Worm (Caenorhabditis elegans): ENCODE results near the gene C33G3.5.
A peak's percentile ranks its signal among the peaks of the same experiment; 100 is the strongest.

The C33G3.5 gene

ce11 chrX:14113347-14113746, 34.9 kb upstream of the C33G3.5 start, which contains the start of gene nhr-281:
nhr-281 (minus strand) TSS chrX:14113447.
- TF ChIP-seq nhr-237 (tag; optimal IDR thresholded peaks at IDR 0.05): no peak
- no peak for TF ChIP-seq crh-2 (tag; optimal IDR thresholded peaks at IDR 0.05)
- TF ChIP-seq egl-27 (tag; optimal IDR thresholded peaks at IDR 0.05): no peak
- no peak for TF ChIP-seq nhr-77 (tag; optimal IDR thresholded peaks at IDR 0.05)
- no peak for TF ChIP-seq elt-3 (tag; optimal IDR thresholded peaks at IDR 0.05)
- no peak for TF ChIP-seq unc-55 (GFP tag; optimal IDR thresholded peaks at IDR 0.05)
- no peak for TF ChIP-seq sma-9 (GFP tag; optimal IDR thresholded peaks at IDR 0.05)
- no peak for TF ChIP-seq sma-9 (tag; optimal IDR thresholded peaks at IDR 0.05)
- no peak for TF ChIP-seq lin-39 (tag; optimal IDR thresholded peaks at IDR 0.05)
- TF ChIP-seq ZK546.5 (tag; optimal IDR thresholded peaks at IDR 0.05): no peak
- TF ChIP-seq nhr-25 (tag; optimal IDR thresholded peaks at IDR 0.05): no peak
- TF ChIP-seq Y55F3AM.14 (GFP tag; optimal IDR thresholded peaks at IDR 0.05): no peak

- TF ChIP-seq aly-2 (tag; optimal IDR thresholded peaks at IDR 0.05): no peak
- no peak for TF ChIP-seq R02D3.7 (tag; optimal IDR thresholded peaks at IDR 0.05)
- no peak for TF ChIP-seq ceh-82 (tag; optimal IDR thresholded peaks at IDR 0.05)
- TF ChIP-seq Y55F3AM.14 (GFP tag; optimal IDR thresholded peaks at IDR 0.05): no peak
- no peak for TF ChIP-seq lin-13 (GFP tag; optimal IDR thresholded peaks at IDR 0.05)
- TF ChIP-seq unc-39 (tag; optimal IDR thresholded peaks at IDR 0.05): no peak
- no peak for TF ChIP-seq peb-1 (tag; optimal IDR thresholded peaks at IDR 0.05)
- no peak for TF ChIP-seq ZK546.5 (tag; optimal IDR thresholded peaks at IDR 0.05)
- no peak for TF ChIP-seq dmd-4 (tag; optimal IDR thresholded peaks at IDR 0.05)
- TF ChIP-seq lin-39 (tag; optimal IDR thresholded peaks at IDR 0.05): no peak
- no peak for TF ChIP-seq blmp-1 (tag; optimal IDR thresholded peaks at IDR 0.05; ENCODE audit: insufficient read depth)
- no peak for TF ChIP-seq snpc-4 (tag; optimal IDR thresholded peaks at IDR 0.05)
- TF ChIP-seq gmeb-1 (tag; optimal IDR thresholded peaks at IDR 0.05): no peak
- TF ChIP-seq ceh-16 (tag; optimal IDR thresholded peaks at IDR 0.05): no peak
- no peak for TF ChIP-seq nhr-77 (tag; optimal IDR thresholded peaks at IDR 0.05)
- TF ChIP-seq mab-5 (tag; optimal IDR thresholded peaks at IDR 0.05): no peak
- TF ChIP-seq nhr-237 (tag; optimal IDR thresholded peaks at IDR 0.05): no peak
- TF ChIP-seq skn-1 (tag; optimal IDR thresholded peaks at IDR 0.05): no peak
Observed at ce11 chrX:14108245-14108644, 29.8 kb upstream of the C33G3.5 start, which contains the start of gene F16B12.7. F16B12.7 (plus strand) TSS chrX:14108545.

ce11 chrX:14102474-14102873, 24.0 kb upstream of the C33G3.5 start:
- TF ChIP-seq nhr-11 (tag; optimal IDR thresholded peaks at IDR 0.05) (no peak), gmeb-1 (tag; optimal IDR thresholded peaks at IDR 0.05) (no peak), mbf-1 (tag; optimal IDR thresholded peaks at IDR 0.05) (no peak), nhr-21 (tag; optimal IDR thresholded peaks at IDR 0.05) (no peak)

ce11 chrX:14101986-14102385, 23.5 kb upstream of the C33G3.5 start, which contains the start of gene F16B12.6:
F16B12.6 (plus strand) TSS chrX:14102316.
- TF ChIP-seq alr-1 (tag; optimal IDR thresholded peaks at IDR 0.05): no peak
- no peak for TF ChIP-seq ztf-1 (GFP tag; conservative IDR thresholded peaks at IDR 0.05)
- peak; percentile 59 for TF ChIP-seq mab-5 (tag; optimal IDR thresholded peaks at IDR 0.05)
- TF ChIP-seq ztf-4 (tag; optimal IDR thresholded peaks at IDR 0.05): no peak
- TF ChIP-seq egl-27 (tag; optimal IDR thresholded peaks at IDR 0.05): peak; percentile 56
- no peak for TF ChIP-seq elt-1 (tag; optimal IDR thresholded peaks at IDR 0.05)
- no peak for TF ChIP-seq ceh-82 (tag; optimal IDR thresholded peaks at IDR 0.05)
- TF ChIP-seq mdl-1 (tag; optimal IDR thresholded peaks at IDR 0.05): no peak
- TF ChIP-seq mbf-1 (tag; optimal IDR thresholded peaks at IDR 0.05): no peak
- no peak for TF ChIP-seq Y55F3AM.14 (GFP tag; optimal IDR thresholded peaks at IDR 0.05)
- TF ChIP-seq lin-11 (tag; optimal IDR thresholded peaks at IDR 0.05): peak; percentile 80
- TF ChIP-seq nhr-10 (tag; optimal IDR thresholded peaks at IDR 0.05): peak; percentile 31
- TF ChIP-seq unc-55 (GFP tag; optimal IDR thresholded peaks at IDR 0.05): peak; percentile 89
- peak; percentile 91 for TF ChIP-seq C34F6.9 (tag; optimal IDR thresholded peaks at IDR 0.05)
- TF ChIP-seq skn-1 (tag; optimal IDR thresholded peaks at IDR 0.05): no peak
- TF ChIP-seq nhr-237 (tag; optimal IDR thresholded peaks at IDR 0.05): no peak
- TF ChIP-seq unc-39 (tag; optimal IDR thresholded peaks at IDR 0.05): no peak
- TF ChIP-seq elt-3 (tag; optimal IDR thresholded peaks at IDR 0.05): no peak
- no peak for TF ChIP-seq R02D3.7 (tag; optimal IDR thresholded peaks at IDR 0.05)
- no peak for TF ChIP-seq nhr-11 (tag; optimal IDR thresholded peaks at IDR 0.05)
- TF ChIP-seq lin-39 (tag; optimal IDR thresholded peaks at IDR 0.05): no peak
- peak; percentile 82 for TF ChIP-seq crh-2 (tag; optimal IDR thresholded peaks at IDR 0.05)
- TF ChIP-seq gmeb-1 (tag; optimal IDR thresholded peaks at IDR 0.05): peak; percentile 82
- peak; percentile 73 for TF ChIP-seq nhr-25 (tag; optimal IDR thresholded peaks at IDR 0.05)
- peak; percentile 14 for TF ChIP-seq snpc-4 (tag; optimal IDR thresholded peaks at IDR 0.05)
- no peak for TF ChIP-seq unc-62 (GFP tag; optimal IDR thresholded peaks at IDR 0.05)
- peak; percentile 62 for TF ChIP-seq fos-1 (tag; optimal IDR thresholded peaks at IDR 0.05)
- no peak for TF ChIP-seq ZK546.5 (tag; optimal IDR thresholded peaks at IDR 0.05)
- TF ChIP-seq sma-3 (GFP tag; optimal IDR thresholded peaks at IDR 0.05): peak; percentile 67
- no peak for TF ChIP-seq nhr-12 (tag; optimal IDR thresholded peaks at IDR 0.05)
- TF ChIP-seq sem-4 (tag; optimal IDR thresholded peaks at IDR 0.05): peak; percentile 61
- TF ChIP-seq ceh-16 (tag; optimal IDR thresholded peaks at IDR 0.05): no peak
- TF ChIP-seq ztf-11 (tag; optimal IDR thresholded peaks at IDR 0.05): no peak
- TF ChIP-seq nhr-23 (tag; optimal IDR thresholded peaks at IDR 0.05): no peak
- TF ChIP-seq nhr-77 (tag; optimal IDR thresholded peaks at IDR 0.05): no peak
- no peak for TF ChIP-seq peb-1 (tag; optimal IDR thresholded peaks at IDR 0.05)
- peak; percentile 71 for TF ChIP-seq nhr-21 (tag; optimal IDR thresholded peaks at IDR 0.05)
- TF ChIP-seq lin-13 (GFP tag; optimal IDR thresholded peaks at IDR 0.05): peak; percentile 85
- TF ChIP-seq ama-1 (optimal IDR thresholded peaks at IDR 0.05): no peak
- TF ChIP-seq dmd-4 (tag; optimal IDR thresholded peaks at IDR 0.05): no peak
- peak; percentile 70 for TF ChIP-seq F13H6.1 (tag; optimal IDR thresholded peaks at IDR 0.05)

Measured in whole organism, L2 larva.